Worm (Caenorhabditis elegans) whole organism, L4/young adult: ENCODE measurements around the gene C49C3.10.

Experiments used
- dao-5 ChIP-seq: sonication (generic microtip); optimal IDR thresholded peaks from 2 replicates; lab custom pipeline; 2016; ENCODE audit warnings: missing genotype, missing genetic modification characterization, moderate library complexity, missing compliant biosample characterization
- him-1 ChIP-seq: sonication (generic microtip); optimal IDR thresholded peaks from 2 replicates; lab custom pipeline; 2016; ENCODE audit warnings: missing genotype, missing genetic modification reagents, missing genetic modification characterization, missing compliant biosample characterization

- TF ChIP-seq dao-5 (tag; lab: Kevin White, UChicago) (no peak), him-1 (tag; lab: Kevin White, UChicago) (no peak)
Observed at ce11 chrIV:17333542-17334281, 5.1 kb downstream of the C49C3.10 start, which contains the start of gene C49C3.15.
